Worm (Caenorhabditis elegans) whole organism, dauer: ENCODE results near the gene rsr-2.

ENCODE experiments used
- unc-62 ChIP-seq: sonication (generic microtip); optimal IDR thresholded peaks from 2 replicates; lab custom pipeline; 2017; ENCODE audit warnings: missing biosample characterization, missing genetic modification reagents, missing genetic modification characterization

The rsr-2 gene

ce11 chrII:12268857-12269256, 43.7 kb downstream of the rsr-2 start:
- TF ChIP-seq unc-62 (GFP tag; lab: Kevin White, UChicago) = no peak

- no peak for TF ChIP-seq unc-62 (GFP tag; lab: Kevin White, UChicago)
Measured at ce11 chrII:12274944-12275343, 49.8 kb downstream of the rsr-2 start, which contains the start of gene Y57A10A.27. TSS of gene Y57A10A.27 (minus strand) at chrII:12275044.
